Worm (Caenorhabditis elegans) whole organism, mixed stage, embryonic: ENCODE measurements around the gene ZK84.5.
A peak's percentile ranks its signal among the peaks of the same experiment; 100 is the strongest.
"Not testable (repeated sequence)": the region's sequence is repeated elsewhere in the genome, so short reads cannot be mapped to it uniquely, and the experiment has no call there.

ENCODE experiments used
- M03D4.4 ChIP-seq: sonication (generic microtip); optimal IDR thresholded peaks from 2 replicates; lab custom pipeline; 2017; ENCODE audit warnings: mild to moderate bottlenecking, missing genetic modification characterization, missing compliant biosample characterization
- blmp-1 ChIP-seq: fragments of 150-350 bp; optimal IDR thresholded peaks from 2 replicates; lab custom pipeline; 2014; ENCODE audit warnings: missing biosample characterization, missing genetic modification characterization
- ceh-39 ChIP-seq: fragments of 150-350 bp; optimal IDR thresholded peaks from 2 replicates; lab custom pipeline; 2014; ENCODE audit warnings: missing biosample characterization, missing genetic modification characterization
- ceh-43 ChIP-seq: fragments of 200-800 bp; sonication (Bioruptor generic); optimal IDR thresholded peaks from 2 replicates; lab custom pipeline; 2018; ENCODE audit warnings: mild to moderate bottlenecking, missing genetic modification characterization, moderate library complexity, missing compliant biosample characterization
- ceh-83 ChIP-seq: fragments of 200-800 bp; sonication (Bioruptor generic); optimal IDR thresholded peaks from 2 replicates; lab custom pipeline; 2018; ENCODE audit warnings: mild to moderate bottlenecking, missing genetic modification characterization, missing compliant biosample characterization
- ces-1 ChIP-seq: fragments of 150-350 bp; optimal IDR thresholded peaks from 2 replicates; lab custom pipeline; 2014; ENCODE audit warnings: missing biosample characterization, missing genetic modification reagents, missing genetic modification characterization
- cnd-1 ChIP-seq: fragments of 200-800 bp; sonication (Bioruptor generic); optimal IDR thresholded peaks from 2 replicates; lab custom pipeline; 2018; ENCODE audit warnings: mild to moderate bottlenecking, missing genetic modification characterization, missing compliant biosample characterization
- drap-1 ChIP-seq: fragments of 200-800 bp; sonication (Bioruptor generic); optimal IDR thresholded peaks from 3 replicates; lab custom pipeline; 2018; ENCODE audit warnings: mild to moderate bottlenecking, missing genetic modification characterization, missing compliant biosample characterization
- elt-1 ChIP-seq: sonication (generic microtip); optimal IDR thresholded peaks from 2 replicates; lab custom pipeline; 2017; ENCODE audit warnings: missing genetic modification characterization, mild to moderate bottlenecking, missing compliant biosample characterization, antibody characterized with exemption, moderate library complexity, borderline replicate concordance; ENCODE audit not compliant: insufficient read depth
- elt-3 ChIP-seq: fragments of 150-350 bp; optimal IDR thresholded peaks from 2 replicates; lab custom pipeline; 2014; ENCODE audit warnings: missing biosample characterization, missing genetic modification characterization
- flh-1 ChIP-seq: fragments of 200-800 bp; sonication (Bioruptor generic); optimal IDR thresholded peaks from 2 replicates; lab custom pipeline; 2018; ENCODE audit warnings: mild to moderate bottlenecking, missing genetic modification characterization, moderate library complexity, missing compliant biosample characterization
- hlh-1 ChIP-seq: fragments of 150-350 bp; optimal IDR thresholded peaks from 2 replicates; lab custom pipeline; 2014; ENCODE audit warnings: missing biosample characterization, missing genetic modification reagents, missing genetic modification characterization
- lin-13 ChIP-seq: fragments of 150-350 bp; optimal IDR thresholded peaks from 2 replicates; lab custom pipeline; 2014; ENCODE audit warnings: missing biosample characterization, missing genetic modification characterization
- lin-32 ChIP-seq: fragments of 200-800 bp; sonication (Bioruptor generic); optimal IDR thresholded peaks from 2 replicates; lab custom pipeline; 2018; ENCODE audit warnings: mild to moderate bottlenecking, missing genetic modification characterization, missing compliant biosample characterization
- lsy-2 ChIP-seq: fragments of 150-350 bp; optimal IDR thresholded peaks from 2 replicates; lab custom pipeline; 2014; ENCODE audit warnings: missing biosample characterization, missing genetic modification characterization
- mab-5 ChIP-seq: fragments of 150-350 bp; optimal IDR thresholded peaks from 2 replicates; lab custom pipeline; 2014; ENCODE audit warnings: missing biosample characterization, missing genetic modification characterization
- mep-1 ChIP-seq: fragments of 150-350 bp; optimal IDR thresholded peaks from 2 replicates; lab custom pipeline; 2017; ENCODE audit warnings: missing biosample characterization, missing genetic modification reagents, missing genetic modification characterization, inconsistent platforms
- mls-2 ChIP-seq: sonication (generic microtip); optimal IDR thresholded peaks from 2 replicates; lab custom pipeline; 2016; ENCODE audit warnings: mild to moderate bottlenecking, missing genetic modification characterization, moderate library complexity, missing compliant biosample characterization
- nhr-2 ChIP-seq: fragments of 150-350 bp; optimal IDR thresholded peaks from 2 replicates; lab custom pipeline; 2014; ENCODE audit warnings: missing biosample characterization, missing genetic modification characterization
- nhr-28 ChIP-seq: fragments of 150-350 bp; optimal IDR thresholded peaks from 2 replicates; lab custom pipeline; 2014; ENCODE audit warnings: missing biosample characterization, missing genetic modification characterization
- nhr-76 ChIP-seq: sonication (generic microtip); optimal IDR thresholded peaks from 2 replicates; lab custom pipeline; 2017; ENCODE audit warnings: missing biosample characterization, missing genetic modification characterization
- pha-4 ChIP-seq: fragments of 150-350 bp; optimal IDR thresholded peaks from 2 replicates; lab custom pipeline; 2018; ENCODE audit warnings: missing biosample characterization, missing genetic modification reagents, missing genetic modification characterization
- snpc-4 ChIP-seq: fragments of 150-350 bp; optimal IDR thresholded peaks from 2 replicates; lab custom pipeline; 2014; ENCODE audit warnings: missing biosample characterization, missing genetic modification characterization
- sptf-1 ChIP-seq: sonication (generic microtip); optimal IDR thresholded peaks from 2 replicates; lab custom pipeline; 2017; ENCODE audit warnings: mild to moderate bottlenecking, missing genetic modification characterization, moderate library complexity, missing compliant biosample characterization
- tbx-8 ChIP-seq: fragments of 200-800 bp; sonication (Bioruptor generic); optimal IDR thresholded peaks from 2 replicates; lab custom pipeline; 2018; ENCODE audit warnings: mild to moderate bottlenecking, missing genetic modification characterization, moderate library complexity, missing compliant biosample characterization
- unc-120 ChIP-seq: sonication (generic microtip); optimal IDR thresholded peaks from 2 replicates; lab custom pipeline; 2017; ENCODE audit warnings: missing genetic modification characterization, missing compliant biosample characterization; ENCODE audit not compliant: poor library complexity, severe bottlenecking
- unc-39 ChIP-seq: fragments of 150-350 bp; optimal IDR thresholded peaks from 2 replicates; lab custom pipeline; 2014; ENCODE audit warnings: missing biosample characterization, missing genetic modification characterization
- unc-62 ChIP-seq: fragments of 150-350 bp; optimal IDR thresholded peaks from 2 replicates; lab custom pipeline; 2014; ENCODE audit warnings: missing biosample characterization, missing genetic modification reagents, missing genetic modification characterization
- ztf-11 ChIP-seq: fragments of 150-350 bp; optimal IDR thresholded peaks from 2 replicates; lab custom pipeline; 2014; ENCODE audit warnings: missing biosample characterization, missing genetic modification characterization

Gene ZK84.5

DNA sequence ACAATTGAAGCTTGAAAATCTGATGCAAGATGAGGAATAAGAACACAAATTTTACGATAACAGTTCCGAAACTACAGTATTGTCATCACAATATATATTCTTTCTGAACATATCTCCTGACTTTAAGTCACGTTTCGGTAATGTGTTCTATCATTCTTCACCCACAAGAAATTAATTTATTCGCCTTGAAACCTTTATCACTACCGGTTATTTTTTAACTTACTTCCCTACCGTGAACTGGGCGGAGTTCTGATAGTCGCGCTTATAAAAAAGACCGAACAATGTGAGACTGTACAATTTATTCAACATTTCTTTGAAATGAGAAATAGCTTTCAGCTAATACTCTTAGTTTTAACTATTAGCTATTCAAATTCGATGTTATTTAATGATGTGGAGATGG is 5.8 kb downstream of the ZK84.5 start, which contains the start of gene ins-20:
Gene ins-20 (plus strand): TSS at position 301 of the 400 bp plus-strand sequence.
- no peak for TF ChIP-seq ceh-43 (GFP tag; lab: Kevin White, UChicago)
- no peak for TF ChIP-seq flh-1 (GFP tag; lab: Kevin White, UChicago)

DNA sequence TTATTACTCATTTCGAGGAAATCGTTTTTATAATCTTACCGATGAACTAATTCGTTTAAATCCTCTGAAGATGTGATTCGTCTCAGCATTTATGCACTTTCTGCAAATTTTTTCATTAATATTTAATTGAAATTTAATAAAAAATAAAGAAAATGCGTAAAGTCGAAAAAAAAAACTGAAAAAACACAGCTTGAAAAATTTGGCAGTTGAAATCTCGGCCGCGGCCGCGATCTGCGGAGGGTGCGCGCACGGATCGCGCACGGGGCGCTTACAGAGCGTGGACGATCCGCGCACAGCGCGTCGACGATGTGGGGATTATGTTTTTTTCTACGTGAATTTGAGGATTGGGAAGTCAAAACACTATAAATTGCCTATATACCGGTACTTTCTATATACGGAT is 7.4 kb downstream of the ZK84.5 start, which contains the start of gene ZK84.4:
Gene ZK84.4 (minus strand): TSS at position 101 of the 400 bp plus-strand sequence.
- not testable (repeated sequence) for TF ChIP-seq elt-3 (tag; lab: Kevin White, UChicago); lin-32 (GFP tag; lab: Kevin White, UChicago); M03D4.4
- TF ChIP-seq, all 35 proteins: peak for 0; not testable (repeated sequence) for 35

DNA sequence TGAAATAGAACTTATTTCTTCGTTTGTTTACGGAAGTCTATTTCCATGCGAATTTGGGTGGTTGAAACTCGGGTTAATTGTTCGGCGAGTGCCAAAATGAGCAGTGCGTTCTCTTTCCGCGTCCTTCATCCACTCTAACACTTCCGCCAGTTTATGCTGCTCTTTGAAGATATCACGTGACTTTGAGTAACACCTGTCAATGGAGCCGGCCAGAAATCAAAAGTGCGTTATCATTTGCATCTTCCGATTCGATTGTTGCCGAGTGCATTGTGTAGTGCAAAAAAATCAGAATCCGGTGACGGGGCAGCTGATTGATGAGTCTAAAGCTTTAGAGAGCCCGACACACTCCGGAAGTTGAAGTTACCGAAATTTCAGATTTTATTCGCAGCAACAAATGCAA is 15.3 kb downstream of the ZK84.5 start:
- TF ChIP-seq mep-1 (no peak), drap-1 (GFP tag; lab: Kevin White, UChicago) (no peak), ztf-11 (tag; lab: Kevin White, UChicago) (no peak), unc-62 (GFP tag; lab: Kevin White, UChicago) (peak; percentile 58), sptf-1 (tag; lab: Kevin White, UChicago) (no peak), blmp-1 (no peak), hlh-1 (tag; lab: Kevin White, UChicago) (peak; percentile 51)

DNA sequence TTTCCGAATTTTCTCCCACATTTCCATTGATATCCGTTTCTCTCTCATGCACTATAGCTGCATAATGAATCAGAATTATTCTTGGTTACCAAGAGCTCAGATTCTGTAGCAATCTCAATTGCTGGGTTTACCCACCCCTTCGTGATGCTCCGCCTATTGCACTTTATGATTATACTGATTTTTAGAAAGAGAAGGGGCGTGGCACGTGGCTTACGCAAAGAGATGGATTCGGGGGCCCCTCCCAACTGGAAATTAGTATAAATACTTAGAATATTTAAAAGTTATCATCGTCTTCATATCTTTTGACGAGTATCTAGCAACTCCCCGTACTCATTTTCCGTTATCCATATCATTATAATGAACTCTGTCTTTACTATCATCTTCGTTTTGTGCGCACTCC is 16.2 kb downstream of the ZK84.5 start, which contains the start of gene ins-6:
Gene ins-6 (plus strand): TSS at position 301 of the 400 bp plus-strand sequence.
- TF ChIP-seq sptf-1 (tag; lab: Kevin White, UChicago) (no peak), unc-120 (no peak), unc-62 (GFP tag; lab: Kevin White, UChicago) (no peak), unc-39 (tag; lab: Kevin White, UChicago) (no peak), lin-13 (tag; lab: Kevin White, UChicago) (no peak), tbx-8 (GFP tag; lab: Kevin White, UChicago) (no peak), lin-32 (GFP tag; lab: Kevin White, UChicago) (no peak), snpc-4 (tag; lab: Kevin White, UChicago) (no peak), hlh-1 (tag; lab: Kevin White, UChicago) (no peak), drap-1 (GFP tag; lab: Kevin White, UChicago) (no peak), nhr-76 (tag; lab: Kevin White, UChicago) (no peak), ceh-83 (GFP tag; lab: Kevin White, UChicago) (no peak), flh-1 (GFP tag; lab: Kevin White, UChicago) (no peak), ceh-39 (tag; lab: Kevin White, UChicago) (no peak), pha-4 (tag; lab: Kevin White, UChicago) (no peak), cnd-1 (tag; lab: Kevin White, UChicago) (no peak), mab-5 (tag; lab: Kevin White, UChicago) (no peak), ces-1 (GFP tag; lab: Kevin White, UChicago) (no peak), nhr-28 (tag; lab: Kevin White, UChicago) (no peak), nhr-2 (no peak)

DNA sequence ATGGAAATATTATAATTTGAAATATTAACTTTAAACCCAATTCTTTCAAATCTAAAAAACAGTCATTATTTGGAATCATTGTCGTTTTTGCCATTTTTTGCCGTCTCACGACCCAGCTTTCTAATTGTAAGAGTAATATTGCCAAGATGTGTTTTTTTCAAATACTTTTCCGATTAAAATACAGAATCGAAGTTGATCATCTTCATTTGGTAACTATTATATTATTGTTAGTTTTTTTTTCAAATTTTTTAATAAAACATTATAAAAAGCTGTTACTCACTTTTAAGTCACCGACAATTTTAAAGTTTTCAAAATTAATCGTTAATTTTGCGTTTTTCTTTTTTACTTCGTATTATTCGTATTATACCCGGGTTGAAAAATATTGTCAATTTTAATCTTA is 19.1 kb downstream of the ZK84.5 start, which contains the start of gene ins-5:
Gene ins-5 (plus strand): TSS at position 301 of the 400 bp plus-strand sequence.
- TF ChIP-seq unc-120 (no peak), ceh-43 (GFP tag; lab: Kevin White, UChicago) (no peak), lin-32 (GFP tag; lab: Kevin White, UChicago) (no peak), nhr-76 (tag; lab: Kevin White, UChicago) (no peak), nhr-28 (tag; lab: Kevin White, UChicago) (no peak), hlh-1 (tag; lab: Kevin White, UChicago) (no peak), lsy-2 (no peak)

DNA sequence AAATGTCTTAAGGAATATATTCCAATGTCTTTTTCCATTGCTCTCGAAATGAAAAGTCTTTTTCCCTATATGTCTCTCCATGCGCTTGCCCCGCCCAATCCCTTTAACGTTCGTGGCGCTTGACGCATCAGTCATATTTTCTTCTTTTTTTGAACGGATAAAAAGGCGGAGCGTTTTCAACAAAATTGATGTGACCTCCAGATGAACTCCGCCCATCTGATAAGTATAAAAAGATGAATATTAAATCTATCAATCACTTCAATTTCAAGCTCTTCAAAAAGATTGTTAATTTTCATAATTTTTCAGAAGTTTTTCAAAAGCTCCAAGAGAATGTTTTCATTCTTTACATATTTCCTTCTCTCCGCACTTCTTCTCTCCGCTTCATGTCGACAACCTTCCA is 20.2 kb downstream of the ZK84.5 start, which contains the start of gene ins-4:
Gene ins-4 (plus strand): TSS at position 301 of the 400 bp plus-strand sequence.
- no peak for TF ChIP-seq flh-1 (GFP tag; lab: Kevin White, UChicago)
- TF ChIP-seq mls-2 (tag; lab: Kevin White, UChicago), result no peak
- no peak for TF ChIP-seq ztf-11 (tag; lab: Kevin White, UChicago)
- no peak for TF ChIP-seq mab-5 (tag; lab: Kevin White, UChicago)
- TF ChIP-seq snpc-4 (tag; lab: Kevin White, UChicago), result no peak
- no peak for TF ChIP-seq elt-1 (tag; lab: Kevin White, UChicago)
- no peak for TF ChIP-seq unc-39 (tag; lab: Kevin White, UChicago)
- no peak for TF ChIP-seq lin-32 (GFP tag; lab: Kevin White, UChicago)
- TF ChIP-seq nhr-76 (tag; lab: Kevin White, UChicago), result no peak
- TF ChIP-seq M03D4.4, result no peak
- TF ChIP-seq unc-120, result no peak
- TF ChIP-seq blmp-1, result no peak
